Fruit fly (Drosophila melanogaster): Measurements from ENCODE around the gene CG31909.

DNA sequence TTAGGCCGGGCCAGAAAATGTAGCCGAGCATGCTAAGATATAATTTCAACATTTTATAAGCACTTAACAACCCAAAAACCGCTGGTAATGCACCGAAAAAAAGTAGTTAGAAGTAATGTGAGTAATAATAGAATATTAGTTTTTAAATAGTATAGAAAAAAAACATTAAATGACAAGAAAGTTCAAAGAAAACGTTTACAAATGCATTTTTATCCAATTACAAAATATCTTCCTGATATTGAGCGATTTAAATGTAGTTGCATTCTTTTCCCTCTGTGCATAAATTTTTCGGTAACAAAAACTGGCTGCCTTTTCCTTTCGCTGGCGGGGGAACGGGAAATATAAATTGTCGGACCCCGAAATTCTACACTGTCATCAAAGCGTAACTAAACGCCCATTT, 45.4 kb downstream of the CG31909 start:
- TF ChIP-seq CG11617 (GFP tag; optimal IDR thresholded peaks at IDR 0.05) (no peak), CG5204 (GFP tag; optimal IDR thresholded peaks at IDR 0.05) (no peak), Hr96 (GFP tag; optimal IDR thresholded peaks at IDR 0.05) (no peak)

Data from whole organism, adult.